Fruit fly (Drosophila melanogaster) whole organism, embryonic: ENCODE measurements around the gene ATPsynG.

Experiments
- Asciz ChIP-seq: fragments of 200-800 bp; sonication (Bioruptor generic); optimal IDR thresholded peaks from 2 replicates; lab custom pipeline; 2017; ENCODE audit warnings: missing biosample characterization, mild to moderate bottlenecking, missing genetic modification characterization, missing genetic modification reagents
- BEAF-32 ChIP-seq: fragments of 200-800 bp; sonication (Bioruptor generic); optimal IDR thresholded peaks from 3 replicates; lab custom pipeline; 2017; ENCODE audit warnings: missing biosample characterization, missing genetic modification characterization, mild to moderate bottlenecking, moderate library complexity, missing genetic modification reagents
- C15 ChIP-seq: fragments of 200-800 bp; sonication (Bioruptor generic); IDR thresholded peaks from 3 replicates; pipeline ENCODE4 v1.3.6; 2022; ENCODE audit warnings: missing biosample characterization, missing genetic modification characterization
- CG10274 ChIP-seq: fragments of 200-800 bp; sonication (Bioruptor generic); optimal IDR thresholded peaks from 3 replicates; lab custom pipeline; 2017; ENCODE audit warnings: missing biosample characterization, mild to moderate bottlenecking, missing genetic modification characterization
- CG12104 ChIP-seq: fragments of 200-800 bp; sonication (Bioruptor generic); optimal IDR thresholded peaks from 3 replicates; lab custom pipeline; 2016; ENCODE audit warnings: missing biosample characterization, missing genetic modification characterization
- CG12769 ChIP-seq: fragments of 200-800 bp; sonication (Bioruptor generic); optimal IDR thresholded peaks from 2 replicates; lab custom pipeline; 2019; ENCODE audit warnings: missing biosample characterization, mild to moderate bottlenecking, missing genetic modification characterization, moderate library complexity
- CG12942 ChIP-seq: fragments of 200-800 bp; sonication (Bioruptor generic); optimal IDR thresholded peaks from 3 replicates; lab custom pipeline; 2016; ENCODE audit warnings: missing biosample characterization, missing genetic modification characterization
- CG13424 ChIP-seq: fragments of 200-800 bp; sonication (Bioruptor generic); optimal IDR thresholded peaks from 2 replicates; lab custom pipeline; 2019; ENCODE audit warnings: missing biosample characterization, mild to moderate bottlenecking, missing genetic modification characterization, moderate library complexity
- CG14965 ChIP-seq: fragments of 200-800 bp; sonication (Bioruptor generic); optimal IDR thresholded peaks from 2 replicates; lab custom pipeline; 2016; ENCODE audit warnings: missing biosample characterization, missing genetic modification characterization, borderline replicate concordance
- CG16779 ChIP-seq: fragments of 200-800 bp; sonication (Bioruptor generic); IDR thresholded peaks from 2 replicates; pipeline ENCODE4 v1.3.6; 2022; ENCODE audit warnings: missing biosample characterization, missing genetic modification characterization
- CG17186 ChIP-seq: fragments of 200-800 bp; sonication (Bioruptor generic); optimal IDR thresholded peaks from 3 replicates; lab custom pipeline; 2017; ENCODE audit warnings: missing biosample characterization, missing genetic modification reagents, missing genetic modification characterization
- CG1792 ChIP-seq: fragments of 200-800 bp; sonication (Bioruptor generic); optimal IDR thresholded peaks from 2 replicates; lab custom pipeline; 2016; ENCODE audit warnings: missing biosample characterization, missing genetic modification characterization
- CG18262 ChIP-seq: fragments of 200-800 bp; optimal IDR thresholded peaks from 3 replicates; lab custom pipeline; 2019; ENCODE audit warnings: missing biosample characterization, mild to moderate bottlenecking, missing genetic modification characterization, moderate library complexity
- CG18764 ChIP-seq: fragments of 200-800 bp; sonication (Bioruptor generic); optimal IDR thresholded peaks from 3 replicates; lab custom pipeline; 2016; ENCODE audit warnings: missing biosample characterization, missing genetic modification characterization
- CG31224 ChIP-seq: fragments of 200-800 bp; sonication (Bioruptor generic); IDR thresholded peaks from 2 replicates; pipeline ENCODE4 v1.3.6; 2022; ENCODE audit warnings: missing biosample characterization, missing genetic modification characterization
- CG31365 ChIP-seq: fragments of 200-800 bp; sonication (Bioruptor generic); optimal IDR thresholded peaks from 2 replicates; lab custom pipeline; 2018; ENCODE audit warnings: missing biosample characterization, mild to moderate bottlenecking, missing genetic modification characterization
- CG3407 ChIP-seq: fragments of 200-800 bp; sonication (Bioruptor generic); optimal IDR thresholded peaks from 2 replicates; lab custom pipeline; 2018; ENCODE audit warnings: missing biosample characterization, mild to moderate bottlenecking, missing genetic modification characterization
- CG34224 ChIP-seq: fragments of 200-800 bp; sonication (Bioruptor generic); IDR thresholded peaks from 3 replicates; pipeline ENCODE4 v1.3.6; 2022; ENCODE audit warnings: missing biosample characterization, missing genetic modification characterization; ENCODE audit not compliant: partially characterized antibody
- CG3726 ChIP-seq: fragments of 200-800 bp; sonication (Bioruptor generic); IDR thresholded peaks from 3 replicates; pipeline ENCODE4, ENCODE4 v1.3.6; 2022; ENCODE audit warnings: missing biosample characterization, missing genetic modification characterization
- CG4282 ChIP-seq: fragments of 200-800 bp; sonication (Bioruptor generic); optimal IDR thresholded peaks from 2 replicates; lab custom pipeline; 2016; ENCODE audit warnings: missing biosample characterization, missing genetic modification characterization
- CG6791 ChIP-seq: fragments of 200-800 bp; sonication (Bioruptor generic); IDR thresholded peaks from 3 replicates; pipeline ENCODE4 v1.3.6; 2022; ENCODE audit warnings: missing biosample characterization, missing genetic modification characterization; ENCODE audit not compliant: partially characterized antibody
- CG8281 ChIP-seq: fragments of 200-800 bp; sonication (Bioruptor generic); optimal IDR thresholded peaks from 2 replicates; lab custom pipeline; 2018; ENCODE audit warnings: missing biosample characterization, mild to moderate bottlenecking, missing genetic modification characterization, moderate library complexity
- CG9215 ChIP-seq: fragments of 200-800 bp; sonication (Bioruptor generic); IDR thresholded peaks from 2 replicates; pipeline ENCODE4 v1.3.6; 2022; ENCODE audit warnings: missing biosample characterization, missing genetic modification characterization
- Dip3 ChIP-seq: fragments of 200-800 bp; sonication (Bioruptor generic); optimal IDR thresholded peaks from 3 replicates; lab custom pipeline; 2016; ENCODE audit warnings: missing biosample characterization, missing genetic modification characterization
- MBD-R2 ChIP-seq: fragments of 200-800 bp; sonication (Bioruptor generic); IDR thresholded peaks from 2 replicates; pipeline ENCODE4 v1.3.6; 2022; ENCODE audit warnings: missing biosample characterization, missing genetic modification characterization
- Mrtf ChIP-seq: fragments of 200-800 bp; sonication (Bioruptor generic); IDR thresholded peaks from 3 replicates; pipeline ENCODE4 v1.3.6; 2022; ENCODE audit warnings: missing biosample characterization, missing genetic modification characterization
- Opbp ChIP-seq: fragments of 200-800 bp; sonication (Bioruptor generic); IDR thresholded peaks from 3 replicates; pipeline ENCODE4 v1.3.6; 2022; ENCODE audit warnings: missing biosample characterization, missing genetic modification characterization; ENCODE audit not compliant: partially characterized antibody
- Pdp1 ChIP-seq, 2 experiments: fragments of 200-800 bp; sonication (Bioruptor generic); optimal IDR thresholded peaks; 3 replicates each; lab custom pipeline; 2016; ENCODE audit warnings: missing biosample characterization in 2 of 2, missing genetic modification characterization in 2 of 2, mild to moderate bottlenecking in 1 of 2, moderate library complexity in 1 of 2
- Rx ChIP-seq: fragments of 200-800 bp; sonication (Bioruptor generic); IDR thresholded peaks from 2 replicates; pipeline ENCODE4 v1.3.6; 2022; ENCODE audit warnings: missing biosample characterization, missing genetic modification characterization
- Tbp ChIP-seq: fragments of >200 bp; optimal IDR thresholded peaks from 2 replicates; lab custom pipeline; 2018; ENCODE audit warnings: missing biosample characterization, missing genetic modification characterization
- aop ChIP-seq: fragments of 200-800 bp; sonication (Bioruptor generic); IDR thresholded peaks from 2 replicates; pipeline ENCODE4 v1.3.6; 2022; ENCODE audit warnings: missing biosample characterization, missing genetic modification characterization
- dimm ChIP-seq: fragments of 200-800 bp; sonication (Bioruptor generic); IDR thresholded peaks from 2 replicates; pipeline ENCODE4 v1.3.6; 2022; ENCODE audit warnings: missing biosample characterization, missing genetic modification characterization
- dpn ChIP-seq, 2 experiments: fragments of 200-800 bp; sonication (Bioruptor generic); optimal IDR thresholded peaks; 3 replicates each; lab custom pipeline; 2016; ENCODE audit warnings: missing biosample characterization in 2 of 2, missing genetic modification characterization in 2 of 2
- dysf ChIP-seq: fragments of 200-800 bp; sonication (Bioruptor generic); IDR thresholded peaks from 3 replicates; pipeline ENCODE4 v1.3.6; 2022; ENCODE audit warnings: missing biosample characterization, missing genetic modification characterization
- fd64A ChIP-seq: fragments of 200-800 bp; sonication (Bioruptor generic); optimal IDR thresholded peaks from 3 replicates; lab custom pipeline; 2018; ENCODE audit warnings: missing biosample characterization, mild to moderate bottlenecking, missing genetic modification characterization
- fu2 ChIP-seq: fragments of 200-800 bp; sonication (Bioruptor generic); optimal IDR thresholded peaks from 2 replicates; lab custom pipeline; 2016; ENCODE audit warnings: missing biosample characterization, missing genetic modification characterization
- gsb ChIP-seq: fragments of 200-800 bp; sonication (Bioruptor generic); IDR thresholded peaks from 2 replicates; pipeline ENCODE4 v1.3.6; 2022; ENCODE audit warnings: missing biosample characterization, missing genetic modification characterization
- gt ChIP-seq: fragments of 200-800 bp; sonication (Bioruptor generic); IDR thresholded peaks from 2 replicates; pipeline ENCODE4 v1.3.6; 2022; ENCODE audit warnings: missing biosample characterization, missing genetic modification characterization
- her ChIP-seq: fragments of 200-800 bp; sonication (Bioruptor generic); optimal IDR thresholded peaks from 2 replicates; lab custom pipeline; 2016; ENCODE audit warnings: missing biosample characterization, missing genetic modification characterization
- hth ChIP-seq: fragments of >200 bp; optimal IDR thresholded peaks from 2 replicates; lab custom pipeline; 2017; ENCODE audit warnings: inconsistent platforms
- ind ChIP-seq: fragments of 200-800 bp; sonication (Bioruptor generic); optimal IDR thresholded peaks from 3 replicates; lab custom pipeline; 2016; ENCODE audit warnings: missing biosample characterization, missing genetic modification characterization
- lilli ChIP-seq: fragments of 200-800 bp; sonication (Bioruptor generic); optimal IDR thresholded peaks from 3 replicates; lab custom pipeline; 2016; ENCODE audit warnings: missing biosample characterization, missing genetic modification characterization
- pan ChIP-seq, 4 experiments: fragments of >200 bp in 3 of 4; fragments of 200-800 bp in 1 of 4; sonication (Bioruptor generic) in 1 of 4; optimal IDR thresholded peaks in 3 of 4; IDR thresholded peaks in 1 of 4; 2 replicates each; pipeline versions ENCODE4 v1.3.6 to Lab custom; 2017 to 2022; ENCODE audit warnings: missing biosample characterization in 2 of 4, missing genetic modification characterization in 2 of 4, mixed read lengths in 1 of 4
- pb ChIP-seq: fragments of 200-800 bp; sonication (Bioruptor generic); optimal IDR thresholded peaks from 3 replicates; lab custom pipeline; 2016; ENCODE audit warnings: missing biosample characterization, missing genetic modification characterization
- pita ChIP-seq: fragments of 200-800 bp; sonication (Bioruptor generic); optimal IDR thresholded peaks from 2 replicates; lab custom pipeline; 2017; ENCODE audit warnings: missing biosample characterization, mild to moderate bottlenecking, missing genetic modification characterization
- prd ChIP-seq, 3 experiments: fragments of >200 bp in 2 of 3; fragments of 200-800 bp in 1 of 3; sonication (Bioruptor generic) in 1 of 3; optimal IDR thresholded peaks in 2 of 3; IDR thresholded peaks in 1 of 3; 2 replicates in 2 of 3; 3 replicates in 1 of 3; pipeline versions ENCODE4 v1.3.6 to Lab custom; 2017 to 2022; ENCODE audit warnings: missing biosample characterization in 1 of 3, missing genetic modification characterization in 1 of 3
- shn ChIP-seq: fragments of 200-800 bp; sonication (Bioruptor generic); optimal IDR thresholded peaks from 3 replicates; lab custom pipeline; 2016; ENCODE audit warnings: missing biosample characterization, missing genetic modification characterization
- slbo ChIP-seq: fragments of 200-800 bp; sonication (Bioruptor generic); IDR thresholded peaks from 2 replicates; pipeline ENCODE4 v1.3.6; 2022; ENCODE audit warnings: missing biosample characterization, missing genetic modification characterization
- slp2 ChIP-seq: fragments of 200-800 bp; sonication (Bioruptor generic); optimal IDR thresholded peaks from 2 replicates; lab custom pipeline; 2016; ENCODE audit warnings: missing biosample characterization, missing genetic modification characterization
- vvl ChIP-seq: fragments of 200-800 bp; sonication (Bioruptor generic); IDR thresholded peaks from 2 replicates; pipeline ENCODE4 v1.3.6; 2022; ENCODE audit warnings: missing biosample characterization, missing genetic modification characterization
- wdn ChIP-seq: fragments of 200-800 bp; sonication (Bioruptor generic); IDR thresholded peaks from 2 replicates; pipeline ENCODE4 v1.3.6; 2022; ENCODE audit warnings: missing biosample characterization, missing genetic modification characterization

Gene ATPsynG

dm6 chr2L:10986138-10986537 lies 9.9 kb upstream of the ATPsynG start (continued):
- TF ChIP-seq pb (GFP tag; lab: Kevin White, UChicago): no peak
- peak; percentile 7 for TF ChIP-seq CG8281 (tag; lab: Kevin White, UChicago)
- TF ChIP-seq CG6791 (GFP tag; lab: Robert Waterston, UW): no peak
- no peak for TF ChIP-seq CG3407 (GFP tag; lab: Kevin White, UChicago)
- no peak for TF ChIP-seq slbo (GFP tag; lab: Robert Waterston, UW)
- no peak for TF ChIP-seq CG12942
- TF ChIP-seq CG17186 (GFP tag; lab: Kevin White, UChicago): no peak
- TF ChIP-seq C15 (GFP tag; lab: Robert Waterston, UW): no peak
- TF ChIP-seq Dip3 (GFP tag; lab: Kevin White, UChicago): no peak
- TF ChIP-seq her (GFP tag; lab: Kevin White, UChicago): no peak
- no peak for TF ChIP-seq CG1792 (GFP tag; lab: Kevin White, UChicago)
- no peak for TF ChIP-seq Mrtf (GFP tag; lab: Robert Waterston, UW)
- peak; percentile 43 for TF ChIP-seq ind (GFP tag; lab: Kevin White, UChicago)
- no peak for TF ChIP-seq CG14965
- peak in 1 of 2 experiments; percentile 19 for TF ChIP-seq Pdp1 (GFP tag; optimal IDR thresholded peaks at IDR 0.05; lab: Kevin White, UChicago)
- no peak for TF ChIP-seq gsb (GFP tag; lab: Robert Waterston, UW)
- TF ChIP-seq slp2: no peak
- no peak for TF ChIP-seq gt (GFP tag; lab: Robert Waterston, UW)
- TF ChIP-seq CG3726: 0 out of 3 replicates have a peak, but pooled peaks have one; percentile 37
- no peak for TF ChIP-seq fu2
- no peak for TF ChIP-seq Opbp (GFP tag; lab: Robert Waterston, UW)
- TF ChIP-seq dimm (GFP tag; lab: Robert Waterston, UW): peak; percentile 17; the same call in 1 of the 2 replicates
- TF ChIP-seq CG18262 (tag; lab: Kevin White, UChicago): peak; percentile 69
- no peak for TF ChIP-seq wdn (GFP tag; lab: Robert Waterston, UW)
- TF ChIP-seq CG4282 (GFP tag; lab: Kevin White, UChicago): no peak
- no peak for TF ChIP-seq CG34224 (GFP tag; lab: Robert Waterston, UW)
- TF ChIP-seq CG16779 (GFP tag; lab: Robert Waterston, UW): 0 out of 2 replicates have a peak, but pooled peaks have one; percentile 3
- TF ChIP-seq pita (GFP tag; lab: Kevin White, UChicago): no peak
- TF ChIP-seq lilli: peak; percentile 1
- TF ChIP-seq CG31224: peak; percentile 25; the same call in 1 of the 2 replicates
- no peak for TF ChIP-seq Tbp (GFP tag; lab: Kevin White, UChicago)
- TF ChIP-seq dysf (GFP tag; lab: Robert Waterston, UW): no peak
- no peak for TF ChIP-seq fd64A (GFP tag; lab: Kevin White, UChicago)
- no peak for TF ChIP-seq shn (GFP tag; lab: Kevin White, UChicago)
- no peak for TF ChIP-seq prd (optimal IDR thresholded peaks at IDR 0.05; lab: Kevin White, UChicago)
- TF ChIP-seq prd (GFP tag; IDR thresholded peaks at IDR 0.05; lab: Robert Waterston, UW): peak; percentile 59
- TF ChIP-seq CG31365: no peak
- TF ChIP-seq CG13424 (tag; lab: Kevin White, UChicago): peak; percentile 11
- TF ChIP-seq CG9215: no peak
- TF ChIP-seq dpn (GFP tag; optimal IDR thresholded peaks at IDR 0.05; lab: Kevin White, UChicago): no peak
- TF ChIP-seq vvl (GFP tag; lab: Robert Waterston, UW): 0 out of 2 replicates have a peak, but pooled peaks have one; percentile 28
- TF ChIP-seq BEAF-32 (GFP tag; lab: Kevin White, UChicago): no peak
- peak; percentile 17; the same call in 1 of the 2 replicates for TF ChIP-seq MBD-R2 (GFP tag; lab: Robert Waterston, UW)
- no peak for TF ChIP-seq aop (GFP tag; lab: Robert Waterston, UW)
- no peak for TF ChIP-seq CG12104 (GFP tag; lab: Kevin White, UChicago)
- TF ChIP-seq Asciz: peak; percentile 7
- no peak for TF ChIP-seq CG10274 (GFP tag; lab: Kevin White, UChicago)
- TF ChIP-seq hth: no peak
- no peak for TF ChIP-seq CG12769 (tag; lab: Kevin White, UChicago)
- peak; percentile 39 for TF ChIP-seq CG18764
- TF ChIP-seq Rx: no peak
- no peak for TF ChIP-seq pan (optimal IDR thresholded peaks at IDR 0.05; lab: Kevin White, UChicago)
- TF ChIP-seq pan (GFP tag; optimal IDR thresholded peaks at IDR 0.05 in 1 of 2, IDR thresholded peaks at IDR 0.05 in 1 of 2): peak in 1 of 2 experiments; percentile 82
